Worm (Caenorhabditis elegans): Measurements from ENCODE around the gene F56D5.6.

The F56D5.6 gene

ce11 chrIV:9451816-9452215, 50.1 kb downstream of the F56D5.6 start:
- no peak for TF ChIP-seq bed-2 (GFP tag; IDR thresholded peaks at IDR 0.05)
- TF ChIP-seq rec-8 (tag; optimal IDR thresholded peaks at IDR 0.05): no peak
- no peak for TF ChIP-seq cebp-2 (GFP tag; IDR thresholded peaks at IDR 0.05)
- no peak for TF ChIP-seq B0035.1 (tag; optimal IDR thresholded peaks at IDR 0.05)
- no peak for TF ChIP-seq him-1 (tag; optimal IDR thresholded peaks at IDR 0.05)

DNA sequence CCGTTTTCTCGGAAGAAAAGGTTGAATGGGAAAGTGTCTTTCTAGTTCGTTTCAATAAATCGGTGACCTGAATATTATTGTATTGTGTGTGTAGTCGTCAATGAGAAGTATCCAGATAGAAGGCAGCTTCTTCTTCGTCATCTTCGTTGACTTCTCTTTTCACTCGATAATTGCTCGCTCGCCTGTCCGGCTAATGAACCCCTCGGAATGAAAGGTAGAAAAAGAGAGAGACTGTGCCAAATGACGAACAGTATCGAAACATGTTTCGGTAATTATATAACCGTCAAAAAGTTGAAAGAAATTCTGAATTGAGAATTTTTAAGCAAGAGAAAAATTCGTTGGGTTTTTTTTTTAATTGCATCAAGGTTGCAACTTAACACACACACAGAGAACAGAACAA, 55.7 kb downstream of the F56D5.6 start, which contains the start of gene cutl-17:
TSS of gene cutl-17 (minus strand) at position 101 of the 400 bp plus-strand sequence.
- TF ChIP-seq nfya-1 (tag; optimal IDR thresholded peaks at IDR 0.05; ENCODE audit: borderline replicate concordance, insufficient read depth) (no peak), ceh-58 (GFP tag; IDR thresholded peaks at IDR 0.05) (no peak), F37B4.10 (GFP tag; IDR thresholded peaks at IDR 0.05) (no peak), unc-62 (GFP tag; optimal IDR thresholded peaks at IDR 0.05) (no peak), attf-3 (GFP tag; conservative IDR thresholded peaks at IDR 0.05) (no peak), bed-1 (GFP tag; IDR thresholded peaks at IDR 0.05) (no peak), zfh-2 (GFP tag; conservative IDR thresholded peaks at IDR 0.05) (no peak), somi-1 (GFP tag; optimal IDR thresholded peaks at IDR 0.05) (no peak), sdz-38 (tag; optimal IDR thresholded peaks at IDR 0.05) (no peak), hsf-1 (GFP tag; IDR thresholded peaks at IDR 0.05) (no peak), cebp-2 (GFP tag; IDR thresholded peaks at IDR 0.05) (no peak), F10E7.11 (tag; optimal IDR thresholded peaks at IDR 0.05) (no peak), F57A8.1 (GFP tag; optimal IDR thresholded peaks at IDR 0.05) (no peak), D2030.7 (GFP tag; IDR thresholded peaks at IDR 0.05) (no peak), tbp1 (GFP tag; optimal IDR thresholded peaks at IDR 0.05) (no peak), egl-44 (GFP tag; IDR thresholded peaks at IDR 0.05) (no peak), lir-1 (GFP tag; conservative IDR thresholded peaks at IDR 0.05) (no peak)

DNA sequence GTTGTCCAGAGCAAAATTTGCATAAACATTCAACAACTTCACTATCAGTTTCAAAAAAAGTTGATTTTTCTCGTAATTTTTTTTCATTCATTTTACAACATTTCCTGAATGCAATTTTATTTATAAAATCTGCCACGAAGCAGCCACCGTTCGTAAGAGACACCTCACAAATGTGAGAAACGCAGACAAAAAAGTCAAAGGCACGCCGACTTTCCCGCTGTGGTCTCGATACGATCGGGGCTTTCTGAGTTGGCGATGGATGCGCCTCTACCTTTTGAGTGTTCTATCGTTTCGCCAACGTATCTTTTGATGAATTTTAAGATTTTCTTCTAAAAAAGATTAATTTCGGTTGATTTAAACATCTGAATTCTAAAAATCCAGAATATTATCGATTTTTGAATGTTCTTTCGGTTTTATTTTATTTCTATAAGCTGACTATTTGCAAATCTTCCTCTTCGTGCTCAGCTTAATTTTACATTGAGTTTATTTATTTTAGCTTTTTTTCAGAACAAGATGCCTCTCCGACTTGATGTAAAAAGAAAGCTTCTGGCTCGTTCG, 57.6 kb downstream of the F56D5.6 start, which contains the start of gene copb-2:
TSS of gene copb-2 (plus strand) at position 508 of the 558 bp plus-strand sequence.
- TF ChIP-seq snpc-3.4 (tag; optimal IDR thresholded peaks at IDR 0.05) (peak; percentile 38), nfya-2 (GFP tag; IDR thresholded peaks at IDR 0.05) (no peak), egl-44 (GFP tag; IDR thresholded peaks at IDR 0.05) (no peak), F37B4.10 (GFP tag; IDR thresholded peaks at IDR 0.05) (no peak), mxl-1 (tag; optimal IDR thresholded peaks at IDR 0.05) (no peak), Y67H2A.10 (GFP tag; conservative IDR thresholded peaks at IDR 0.05) (no peak), T26A5.8 (tag; optimal IDR thresholded peaks at IDR 0.05) (no peak), hlh-26 (GFP tag; conservative IDR thresholded peaks at IDR 0.05) (no peak), B0019.2 (GFP tag; conservative IDR thresholded peaks at IDR 0.05) (no peak), madf-8 (GFP tag; conservative IDR thresholded peaks at IDR 0.05) (no peak), ceh-91 (GFP tag; IDR thresholded peaks at IDR 0.05) (no peak), rcor-1 (GFP tag; IDR thresholded peaks at IDR 0.05) (no peak), B0336.3 (GFP tag; IDR thresholded peaks at IDR 0.05) (no peak), lsy-27 (tag; optimal IDR thresholded peaks at IDR 0.05; ENCODE audit: borderline replicate concordance, insufficient read depth) (no peak), F39B2.1 (GFP tag; IDR thresholded peaks at IDR 0.05) (no peak), F33H1.4 (GFP tag; IDR thresholded peaks at IDR 0.05) (peak; percentile 88), lin-35 (GFP tag; optimal IDR thresholded peaks at IDR 0.05) (peak in 1 of 3 experiments; percentile 52), ztf-22 (GFP tag; optimal IDR thresholded peaks at IDR 0.05) (no peak), mel-28 (tag; optimal IDR thresholded peaks at IDR 0.05; ENCODE audit: borderline replicate concordance) (no peak), lin-54 (GFP tag; optimal IDR thresholded peaks at IDR 0.05) (no peak), pha-4 (tag; optimal IDR thresholded peaks at IDR 0.05) (no peak), dpff-1 (tag; optimal IDR thresholded peaks at IDR 0.05) (no peak), ets-4 (GFP tag; optimal IDR thresholded peaks at IDR 0.05) (no peak), C06A6.2 (GFP tag; conservative IDR thresholded peaks at IDR 0.05) (no peak), madf-10 (tag; optimal IDR thresholded peaks at IDR 0.05) (no peak), die-1 (tag; optimal IDR thresholded peaks at IDR 0.05) (no peak), nhr-179 (tag; optimal IDR thresholded peaks at IDR 0.05) (no peak)

All from whole organism, young adult.